Fruit fly (Drosophila melanogaster) S2 (cell line): ENCODE results near the gene HP1D3csd.

Source experiments
- CG8478 ChIP-seq: fragments of >200 bp; optimal IDR thresholded peaks from 2 replicates; lab custom pipeline; 2018
- CTCF ChIP-seq, 2 experiments: fragments of >200 bp; optimal IDR thresholded peaks; 2 replicates each; lab custom pipeline; 2018

- TF ChIP-seq CG8478 (lab: Kevin White, UChicago): no peak
- TF ChIP-seq CTCF (optimal IDR thresholded peaks at IDR 0.05; lab: Kevin White, UChicago): no peak
Measured at dm6 chrX:19163446-19163845, 26.6 kb upstream of the HP1D3csd start.
